Fruit fly (Drosophila melanogaster) whole organism, wandering third instar larva: ENCODE data around the gene sba.

Experiments
- Abd-B ChIP-seq: fragments of >200 bp; optimal IDR thresholded peaks from 2 replicates; lab custom pipeline; 2017; ENCODE audit warnings: missing biosample characterization, missing genetic modification characterization
- CG32264 ChIP-seq: fragments of 200-800 bp; sonication (Bioruptor generic); optimal IDR thresholded peaks from 2 replicates; lab custom pipeline; 2016; ENCODE audit warnings: missing biosample characterization, missing genetic modification characterization
- CG9705 ChIP-seq: fragments of 200-800 bp; sonication (Bioruptor generic); optimal IDR thresholded peaks from 2 replicates; lab custom pipeline; 2018; ENCODE audit warnings: missing biosample characterization, mild to moderate bottlenecking, missing genetic modification characterization
- CrebA ChIP-seq: fragments of 200-800 bp; sonication (Bioruptor generic); optimal IDR thresholded peaks from 2 replicates; lab custom pipeline; 2016; ENCODE audit warnings: missing biosample characterization, mild to moderate bottlenecking, missing genetic modification characterization, borderline replicate concordance
- Dfd ChIP-seq: fragments of >200 bp; optimal IDR thresholded peaks from 2 replicates; lab custom pipeline; 2017; ENCODE audit warnings: missing biosample characterization, missing genetic modification characterization
- Dif ChIP-seq: fragments of 200-275, 200-300 bp; sonication (Bioruptor generic); optimal IDR thresholded peaks from 2 replicates; lab custom pipeline; 2018; ENCODE audit warnings: missing biosample characterization, missing genetic modification characterization; ENCODE audit not compliant: partially characterized antibody
- GATAd ChIP-seq: sonication (Bioruptor generic); optimal IDR thresholded peaks from 2 replicates; lab custom pipeline; 2016; ENCODE audit warnings: missing biosample characterization, missing genetic modification characterization
- HLH106 ChIP-seq: fragments of 200-800 bp; optimal IDR thresholded peaks from 3 replicates; lab custom pipeline; 2019; ENCODE audit warnings: missing biosample characterization, mild to moderate bottlenecking, missing genetic modification characterization, moderate library complexity
- Hnf4 ChIP-seq: fragments of 200-800 bp; sonication (Bioruptor generic); optimal IDR thresholded peaks from 2 replicates; lab custom pipeline; 2016; ENCODE audit warnings: missing biosample characterization, mild to moderate bottlenecking, missing genetic modification characterization
- Hr78 ChIP-seq: fragments of >200 bp; optimal IDR thresholded peaks from 2 replicates; lab custom pipeline; 2017; ENCODE audit warnings: missing biosample characterization, missing genetic modification characterization
- Hr83 ChIP-seq: fragments of 200-300 bp; sonication (Bioruptor generic); optimal IDR thresholded peaks from 2 replicates; lab custom pipeline; 2016; ENCODE audit warnings: missing biosample characterization, mild to moderate bottlenecking, missing genetic modification characterization, moderate library complexity; ENCODE audit not compliant: poor library complexity, severe bottlenecking
- Jra ChIP-seq: sonication (Bioruptor generic); optimal IDR thresholded peaks from 2 replicates; lab custom pipeline; 2016; ENCODE audit warnings: missing biosample characterization, missing genetic modification characterization
- Mio ChIP-seq: sonication (Bioruptor generic); optimal IDR thresholded peaks from 2 replicates; lab custom pipeline; 2016; ENCODE audit warnings: missing biosample characterization, missing genetic modification characterization
- Myc ChIP-seq: fragments of >200 bp; optimal IDR thresholded peaks from 2 replicates; lab custom pipeline; 2017
- N ChIP-seq: fragments of >200 bp; optimal IDR thresholded peaks from 2 replicates; lab custom pipeline; 2018; ENCODE audit warnings: missing biosample characterization, missing external identifiers, missing genetic modification characterization
- OdsH ChIP-seq: fragments of 200-800 bp; sonication (Bioruptor generic); optimal IDR thresholded peaks from 2 replicates; lab custom pipeline; 2016; ENCODE audit warnings: missing biosample characterization, mild to moderate bottlenecking, missing genetic modification characterization
- Rel ChIP-seq, 2 experiments: fragments of 200-800 bp; sonication (Bioruptor generic) in 1 of 2; optimal IDR thresholded peaks; 2 replicates in 1 of 2; 3 replicates in 1 of 2; lab custom pipeline; 2016 to 2019; ENCODE audit warnings: mild to moderate bottlenecking in 2 of 2, missing biosample characterization in 2 of 2, missing genetic modification characterization in 2 of 2, moderate library complexity in 1 of 2
- Sp1 ChIP-seq: fragments of 200-800 bp; sonication (Bioruptor generic); optimal IDR thresholded peaks from 3 replicates; lab custom pipeline; 2019; ENCODE audit warnings: missing biosample characterization, mild to moderate bottlenecking, missing genetic modification characterization, moderate library complexity
- Vsx2 ChIP-seq: fragments of 200-300, 225-300 bp; sonication (Bioruptor generic); optimal IDR thresholded peaks from 2 replicates; lab custom pipeline; 2018; ENCODE audit warnings: missing biosample characterization, missing genetic modification characterization; ENCODE audit not compliant: partially characterized antibody
- br ChIP-seq: fragments of 200-800 bp; sonication (Bioruptor generic); optimal IDR thresholded peaks from 2 replicates; lab custom pipeline; 2016; ENCODE audit warnings: missing biosample characterization, missing genetic modification characterization
- brk ChIP-seq: fragments of 200-800 bp; sonication (Bioruptor generic); optimal IDR thresholded peaks from 2 replicates; lab custom pipeline; 2016; ENCODE audit warnings: missing biosample characterization, mild to moderate bottlenecking, missing genetic modification characterization
- dl ChIP-seq, 2 experiments: fragments of 175-275, 200-275 bp in 1 of 2; fragments of 200-275 bp in 1 of 2; sonication (Bioruptor generic); optimal IDR thresholded peaks; lab custom pipeline; 2018; ENCODE audit warnings: mild to moderate bottlenecking in 2 of 2, missing biosample characterization in 2 of 2, missing genetic modification characterization in 2 of 2, moderate library complexity in 2 of 2; ENCODE audit not compliant: partially characterized antibody in 2 of 2, insufficient read depth in 1 of 2
- dmrt93B ChIP-seq: fragments of 200-800 bp; sonication (Bioruptor generic); optimal IDR thresholded peaks from 2 replicates; lab custom pipeline; 2018; ENCODE audit warnings: missing biosample characterization, mild to moderate bottlenecking, missing genetic modification characterization
- dsf ChIP-seq: sonication (Bioruptor generic); optimal IDR thresholded peaks from 2 replicates; lab custom pipeline; 2016; ENCODE audit warnings: missing biosample characterization, missing genetic modification characterization, borderline replicate concordance
- ey ChIP-seq: fragments of 200-800 bp; sonication (Bioruptor generic); optimal IDR thresholded peaks from 2 replicates; lab custom pipeline; 2016; ENCODE audit warnings: missing biosample characterization, missing genetic modification characterization
- foxo ChIP-seq, 2 experiments: fragments of 200-800 bp; sonication (Bioruptor generic); optimal IDR thresholded peaks; 2 replicates in 1 of 2; 3 replicates in 1 of 2; lab custom pipeline; 2016 to 2017; ENCODE audit warnings: missing biosample characterization in 2 of 2, missing genetic modification characterization in 2 of 2
- fru ChIP-seq: fragments of 200-800 bp; sonication (Bioruptor generic); optimal IDR thresholded peaks from 3 replicates; lab custom pipeline; 2016; ENCODE audit warnings: missing biosample characterization, mild to moderate bottlenecking, missing genetic modification characterization
- h ChIP-seq: fragments of 200-800 bp; sonication (Bioruptor generic); optimal IDR thresholded peaks from 3 replicates; lab custom pipeline; 2016; ENCODE audit warnings: missing biosample characterization, mild to moderate bottlenecking, missing genetic modification characterization
- jim ChIP-seq: fragments of 175-275, 200-325 bp; sonication (Bioruptor generic); optimal IDR thresholded peaks from 2 replicates; lab custom pipeline; 2016; ENCODE audit warnings: missing biosample characterization, mild to moderate bottlenecking, missing genetic modification characterization
- lola ChIP-seq: fragments of >200 bp; optimal IDR thresholded peaks from 2 replicates; lab custom pipeline; 2017; ENCODE audit warnings: missing biosample characterization, missing genetic modification characterization
- pan ChIP-seq: fragments of >200 bp; optimal IDR thresholded peaks from 2 replicates; lab custom pipeline; 2017
- psq ChIP-seq: fragments of 200-800 bp; sonication (Bioruptor generic); optimal IDR thresholded peaks from 3 replicates; lab custom pipeline; 2017; ENCODE audit warnings: missing biosample characterization, mild to moderate bottlenecking, missing genetic modification characterization, moderate library complexity
- rgr ChIP-seq: fragments of 200-800 bp; sonication (Bioruptor generic); optimal IDR thresholded peaks from 3 replicates; lab custom pipeline; 2016; ENCODE audit warnings: missing biosample characterization, mild to moderate bottlenecking, missing genetic modification characterization
- sage ChIP-seq: fragments of 200-800 bp; sonication (Bioruptor generic); optimal IDR thresholded peaks from 2 replicates; lab custom pipeline; 2016; ENCODE audit warnings: missing biosample characterization, mild to moderate bottlenecking, missing genetic modification characterization
- sv ChIP-seq: fragments of 200-800 bp; sonication (Bioruptor generic); optimal IDR thresholded peaks from 3 replicates; lab custom pipeline; 2016; ENCODE audit warnings: missing biosample characterization, missing genetic modification characterization
- tai ChIP-seq: sonication (Bioruptor generic); optimal IDR thresholded peaks from 2 replicates; lab custom pipeline; 2016; ENCODE audit warnings: missing biosample characterization, missing genetic modification characterization
- usp ChIP-seq: fragments of >200 bp; optimal IDR thresholded peaks from 2 replicates; lab custom pipeline; 2017; ENCODE audit warnings: missing biosample characterization, missing genetic modification characterization
- woc ChIP-seq: sonication (Bioruptor generic); optimal IDR thresholded peaks from 2 replicates; lab custom pipeline; 2016; ENCODE audit warnings: missing biosample characterization, mild to moderate bottlenecking, missing genetic modification characterization

sba gene

dm6 chr3R:23920874-23921539, 1.8 kb downstream of the sba start:
- TF ChIP-seq Vsx2 (GFP tag; lab: Kevin White, UChicago) (no peak), fru (peak; percentile 61), Hr83 (GFP tag; lab: Kevin White, UChicago) (no peak), pan (lab: Kevin White, UChicago) (no peak), usp (GFP tag; lab: Kevin White, UChicago) (no peak), woc (GFP tag; lab: Kevin White, UChicago) (no peak), sage (no peak), foxo (GFP tag; optimal IDR thresholded peaks at IDR 0.05; lab: Kevin White, UChicago) (peak in 1 of 2 experiments; percentile 9), CG32264 (GFP tag; lab: Kevin White, UChicago) (no peak), lola (GFP tag; lab: Kevin White, UChicago) (no peak), HLH106 (tag; lab: Kevin White, UChicago) (peak; percentile 55), tai (GFP tag; lab: Kevin White, UChicago) (no peak), sv (no peak), Sp1 (GFP tag; lab: Kevin White, UChicago) (peak; percentile 44), CrebA (no peak), Hnf4 (GFP tag; lab: Kevin White, UChicago) (peak; percentile 12), CG9705 (peak; percentile 14), jim (GFP tag; lab: Kevin White, UChicago) (no peak), br (GFP tag; lab: Kevin White, UChicago) (peak; percentile 66), dmrt93B (GFP tag; lab: Kevin White, UChicago) (peak; percentile 21), OdsH (GFP tag; lab: Kevin White, UChicago) (peak; percentile 26), h (GFP tag; lab: Kevin White, UChicago) (peak; percentile 50), Rel (GFP tag; optimal IDR thresholded peaks at IDR 0.05; lab: Kevin White, UChicago) (no peak), Rel (tag; optimal IDR thresholded peaks at IDR 0.05; lab: Kevin White, UChicago) (peak; percentile 42), Mio (GFP tag; lab: Kevin White, UChicago) (no peak), rgr (GFP tag; lab: Kevin White, UChicago) (peak; percentile 57), Dif (GFP tag; lab: Kevin White, UChicago) (no peak), psq (GFP tag; lab: Kevin White, UChicago) (peak; percentile 4), Myc (lab: Kevin White, UChicago) (no peak), Dfd (no peak), brk (GFP tag; lab: Kevin White, UChicago) (no peak), N (GFP tag; lab: Kevin White, UChicago) (no peak), Abd-B (GFP tag; lab: Kevin White, UChicago) (no peak), dl (GFP tag; optimal IDR thresholded peaks at IDR 0.05; lab: Kevin White, UChicago; ENCODE audit: insufficient read depth in 1 of 2, partially characterized antibody in 2 of 2) (no peak), Hr78 (GFP tag; lab: Kevin White, UChicago) (no peak), dsf (GFP tag; lab: Kevin White, UChicago) (no peak), GATAd (GFP tag; lab: Kevin White, UChicago) (no peak), ey (GFP tag; lab: Kevin White, UChicago) (peak; percentile 51), Jra (GFP tag; lab: Kevin White, UChicago) (no peak)

- no peak for TF ChIP-seq CrebA
- TF ChIP-seq Dfd: peak; percentile 95
Measured at dm6 chr3R:23920387-23920786, 2.4 kb downstream of the sba start.

- TF ChIP-seq Vsx2 (GFP tag; lab: Kevin White, UChicago) (no peak), ey (GFP tag; lab: Kevin White, UChicago) (no peak), Sp1 (GFP tag; lab: Kevin White, UChicago) (no peak), rgr (GFP tag; lab: Kevin White, UChicago) (peak; percentile 32), OdsH (GFP tag; lab: Kevin White, UChicago) (peak; percentile 6), GATAd (GFP tag; lab: Kevin White, UChicago) (no peak)
Measured at dm6 chr3R:23919366-23919765, 3.4 kb downstream of the sba start.
